Worm (Caenorhabditis elegans): ENCODE data around the gene F21D9.1.

ce11 chrV:19250983-19251382 is 13.3 kb upstream of the F21D9.1 start, which contains the start of gene str-81:
- TF ChIP-seq him-1 (tag; optimal IDR thresholded peaks at IDR 0.05) (no peak), dao-5 (tag; optimal IDR thresholded peaks at IDR 0.05) (no peak)

Data from whole organism, L4/young adult.